Worm (Caenorhabditis elegans) whole organism, midembryonic: ENCODE results near the gene C05D2.8.

Experiments
- klf-2 ChIP-seq: fragments of 200-800 bp; sonication (Bioruptor generic); conservative IDR thresholded peaks from 2 replicates; pipeline ENCODE4 v1.3.6; 2022; ENCODE audit warnings: missing genetic modification reagents, missing genetic modification characterization, missing compliant biosample characterization
- ref-1 ChIP-seq: fragments of 200-800 bp; sonication (Bioruptor generic); conservative IDR thresholded peaks from 2 replicates; pipeline ENCODE4 v1.3.6; 2022; ENCODE audit warnings: missing genetic modification reagents, missing genetic modification characterization, missing compliant biosample characterization

- TF ChIP-seq klf-2 (no peak), ref-1 (no peak)
Observed at ce11 chrIII:5642692-5643091, 32.5 kb upstream of the C05D2.8 start.
